Worm (Caenorhabditis elegans): ENCODE measurements around the gene W01G7.4.

W01G7.4 gene

DNA sequence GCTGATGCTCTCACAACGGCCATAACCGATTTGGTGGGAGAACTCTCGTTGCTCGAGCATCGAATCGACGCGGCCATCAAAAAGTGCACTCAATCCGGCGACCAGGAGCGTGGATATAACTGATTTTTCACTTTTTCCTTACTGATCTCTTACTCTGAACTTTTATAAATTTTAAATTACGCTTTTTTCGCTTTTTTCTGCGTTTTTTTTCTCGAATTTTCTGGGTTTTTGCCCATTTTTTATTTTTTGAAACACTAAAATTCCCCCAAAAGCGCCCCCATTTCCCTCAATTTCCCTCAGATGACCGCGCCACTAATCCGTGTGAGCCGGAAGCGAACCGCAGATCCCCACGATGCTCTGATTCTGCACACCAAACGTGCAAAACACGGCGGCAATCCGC, at the start of gene W01G7.4:
W01G7.4 (plus strand) TSS at position 301 of the 400 bp plus-strand sequence.
- no peak for TF ChIP-seq die-1 (tag; optimal IDR thresholded peaks at IDR 0.05)
- 0 out of 2 replicates have a peak, but pooled peaks have one; percentile 42 for TF ChIP-seq lin-26 (GFP tag; IDR thresholded peaks at IDR 0.05)

DNA sequence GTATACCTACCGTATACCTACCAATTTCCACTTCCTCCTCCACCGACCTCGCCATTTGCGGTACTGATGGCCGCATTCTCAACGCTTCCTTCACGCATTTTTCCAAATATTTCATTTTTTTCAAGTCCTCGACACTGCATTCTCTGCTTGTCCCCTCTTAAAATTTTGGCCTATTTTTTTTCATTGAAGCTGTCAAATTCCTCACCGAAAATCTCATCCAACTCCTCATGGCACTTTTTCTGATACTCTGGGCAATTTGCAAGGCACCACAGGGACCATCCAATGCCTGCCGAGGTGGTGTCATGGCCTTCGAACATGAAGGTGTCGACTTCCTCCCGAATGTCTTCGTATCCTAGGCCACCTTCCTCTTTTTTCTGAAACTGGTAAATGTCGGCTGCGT, 45.9 kb upstream of the W01G7.4 start:
- TF ChIP-seq F37B4.10 (GFP tag; IDR thresholded peaks at IDR 0.05) = 0 out of 2 replicates have a peak, but pooled peaks have one; percentile 48
- no peak for TF ChIP-seq gei-17 (GFP tag; optimal IDR thresholded peaks at IDR 0.05)
- no peak for TF ChIP-seq C06A6.2 (GFP tag; conservative IDR thresholded peaks at IDR 0.05)

DNA sequence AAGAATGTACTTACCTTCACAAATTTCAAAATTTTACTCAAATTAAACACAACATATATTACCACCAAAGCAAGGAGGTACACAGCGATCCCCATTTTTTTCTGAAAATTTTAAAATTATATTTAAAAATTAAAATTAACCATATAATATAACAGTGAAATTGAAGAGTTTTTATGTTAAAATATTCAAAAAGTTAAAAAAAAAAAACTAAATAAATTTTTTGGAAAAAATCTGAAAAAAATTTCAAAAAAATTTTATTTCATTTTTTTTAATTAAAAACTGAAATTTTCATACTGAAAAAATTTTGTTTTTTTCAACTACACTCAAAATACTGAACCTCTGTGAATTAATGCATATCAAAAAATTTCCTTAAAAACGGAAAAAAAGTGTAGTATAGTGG, 43.7 kb upstream of the W01G7.4 start, which contains the start of gene cyp-37A1:
cyp-37A1 (minus strand) TSS at position 101 of the 400 bp plus-strand sequence.
- no peak for TF ChIP-seq repo-1 (tag; optimal IDR thresholded peaks at IDR 0.05)
- TF ChIP-seq F49E8.2 (tag; optimal IDR thresholded peaks at IDR 0.05; ENCODE audit: insufficient read depth) = no peak
- TF ChIP-seq let-526 (GFP tag; IDR thresholded peaks at IDR 0.05) = no peak
- TF ChIP-seq ceh-27 (GFP tag; optimal IDR thresholded peaks at IDR 0.05) = no peak
- TF ChIP-seq T26A5.8 (tag; optimal IDR thresholded peaks at IDR 0.05) = no peak
- TF ChIP-seq C17E4.6 (GFP tag; IDR thresholded peaks at IDR 0.05) = no peak
- no peak for TF ChIP-seq hmg-1.2 (GFP tag; IDR thresholded peaks at IDR 0.05)
- no peak for TF ChIP-seq sea-2 (GFP tag; IDR thresholded peaks at IDR 0.05)
- TF ChIP-seq lin-40 (tag; optimal IDR thresholded peaks at IDR 0.05) = no peak

DNA sequence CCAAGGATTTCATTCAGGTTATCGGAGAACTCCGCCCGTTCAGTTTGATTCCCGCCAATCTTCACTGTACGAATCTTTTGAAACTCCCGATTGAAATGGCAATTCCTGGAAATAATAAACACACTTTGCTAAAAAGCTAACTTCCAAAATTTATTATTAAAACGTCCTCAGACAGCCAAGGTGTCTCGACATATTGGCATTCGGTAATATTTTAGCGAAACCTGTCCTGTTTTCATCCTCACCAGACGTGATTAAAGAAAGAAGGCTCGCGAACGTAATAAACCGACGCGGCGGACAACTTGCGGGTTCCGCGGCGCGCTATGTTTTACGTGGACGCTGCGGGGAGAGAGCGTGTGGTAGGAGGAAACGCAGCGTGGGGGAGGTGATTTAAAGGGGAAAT, 42.3 kb upstream of the W01G7.4 start:
- peak; percentile 95 for TF ChIP-seq dox-1 (GFP tag; IDR thresholded peaks at IDR 0.05)
- peak; percentile 3 for TF ChIP-seq dpl-1 (GFP tag; optimal IDR thresholded peaks at IDR 0.05)
- no peak for TF ChIP-seq ztf-22 (GFP tag; optimal IDR thresholded peaks at IDR 0.05)
- peak; percentile 41 for TF ChIP-seq zim-3 (tag; optimal IDR thresholded peaks at IDR 0.05)
- peak; percentile 98 for TF ChIP-seq snpc-3.4 (tag; optimal IDR thresholded peaks at IDR 0.05)
- TF ChIP-seq madf-8 (GFP tag; conservative IDR thresholded peaks at IDR 0.05) = peak; percentile 63
- peak; percentile 14 for TF ChIP-seq tbx-9 (tag; optimal IDR thresholded peaks at IDR 0.05; ENCODE audit: borderline replicate concordance)
- TF ChIP-seq F52B5.7 (tag; optimal IDR thresholded peaks at IDR 0.05) = peak; percentile 72
- TF ChIP-seq akir-1 (GFP tag; optimal IDR thresholded peaks at IDR 0.05) = peak; percentile 52
- peak; percentile 69 for TF ChIP-seq mes-4 (tag; optimal IDR thresholded peaks at IDR 0.05)
- no peak for TF ChIP-seq ztf-28 (GFP tag; IDR thresholded peaks at IDR 0.05)
- TF ChIP-seq nhr-120 (GFP tag; IDR thresholded peaks at IDR 0.05) = no peak
- TF ChIP-seq atf-7 (tag; optimal IDR thresholded peaks at IDR 0.05) = peak; percentile 78
- peak; percentile 31 for TF ChIP-seq K12H6.12 (tag; optimal IDR thresholded peaks at IDR 0.05)
- peak; percentile 1 for TF ChIP-seq lsy-27 (tag; optimal IDR thresholded peaks at IDR 0.05; ENCODE audit: borderline replicate concordance, insufficient read depth)
- peak; percentile 23 for TF ChIP-seq somi-1 (GFP tag; optimal IDR thresholded peaks at IDR 0.05)
- TF ChIP-seq repo-1 (tag; optimal IDR thresholded peaks at IDR 0.05) = peak; percentile 95
- peak; percentile 36 for TF ChIP-seq B0261.1 (tag; optimal IDR thresholded peaks at IDR 0.05)
- TF ChIP-seq pha-4 (tag; optimal IDR thresholded peaks at IDR 0.05) = peak; percentile 18
- peak; percentile 69 for TF ChIP-seq xnd-1 (tag; optimal IDR thresholded peaks at IDR 0.05)
- TF ChIP-seq cebp-2 (GFP tag; IDR thresholded peaks at IDR 0.05) = no peak
- TF ChIP-seq nhr-90 (tag; optimal IDR thresholded peaks at IDR 0.05) = no peak
- no peak for TF ChIP-seq F39B2.1 (GFP tag; IDR thresholded peaks at IDR 0.05)
- peak; percentile 32 for TF ChIP-seq F57C9.4 (tag; optimal IDR thresholded peaks at IDR 0.05)
- TF ChIP-seq ztf-26 (tag; optimal IDR thresholded peaks at IDR 0.05) = peak; percentile 81
- TF ChIP-seq sdz-38 (tag; optimal IDR thresholded peaks at IDR 0.05) = no peak
- TF ChIP-seq aptf-3 (GFP tag; IDR thresholded peaks at IDR 0.05) = no peak
- peak; percentile 91 for TF ChIP-seq madf-6 (GFP tag; IDR thresholded peaks at IDR 0.05)
- TF ChIP-seq ZK185.1 (tag; optimal IDR thresholded peaks at IDR 0.05; ENCODE audit: poor library complexity, severe bottlenecking) = peak; percentile 39
- peak; percentile 60; the same call in 1 of the 2 replicates for TF ChIP-seq hsf-1 (GFP tag; IDR thresholded peaks at IDR 0.05)
- TF ChIP-seq attf-6 (GFP tag; IDR thresholded peaks at IDR 0.05) = peak; percentile 96
